Worm (Caenorhabditis elegans): ENCODE data around the gene mpz-4.

DNA sequence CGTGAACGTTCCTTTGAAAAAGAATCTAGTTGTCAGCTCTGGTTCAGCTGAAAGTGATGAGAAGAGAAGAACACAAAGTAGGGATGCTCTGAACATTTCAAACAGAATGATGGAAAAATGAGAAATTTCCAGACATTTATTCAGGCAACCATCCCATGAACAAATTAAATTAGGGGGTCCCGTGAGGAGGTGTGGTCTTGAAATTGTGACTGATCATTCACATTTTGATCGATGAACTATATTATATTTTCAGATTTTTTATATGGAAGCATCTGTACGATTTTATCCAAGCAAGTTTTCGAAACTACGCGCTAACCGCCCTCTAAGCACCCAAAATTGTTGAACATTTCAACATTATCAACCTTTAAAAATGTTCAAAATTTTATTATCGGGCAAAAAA, 51.1 kb downstream of the mpz-4 start, which contains the start of gene R11E3.19:
- no peak for TF ChIP-seq mxl-2 (GFP tag; conservative IDR thresholded peaks at IDR 0.05)
- no peak for TF ChIP-seq nhr-76 (tag; optimal IDR thresholded peaks at IDR 0.05)
- no peak for TF ChIP-seq lin-39 (tag; optimal IDR thresholded peaks at IDR 0.05)
- no peak for TF ChIP-seq ceh-28 (tag; optimal IDR thresholded peaks at IDR 0.05)
- no peak for TF ChIP-seq snpc-4 (tag; optimal IDR thresholded peaks at IDR 0.05)
- TF ChIP-seq jun-1 (tag; optimal IDR thresholded peaks at IDR 0.05): no peak
